Worm (Caenorhabditis elegans): ENCODE data around the gene Y81G3A.6.

The Y81G3A.6 gene

ce11 chrII:13036717-13037116 lies 45.6 kb downstream of the Y81G3A.6 start, which contains the start of gene F18A11.3 (continued):
- TF ChIP-seq Y53G8AR.9 (GFP tag; conservative IDR thresholded peaks at IDR 0.05) (no peak), nhr-80 (tag; optimal IDR thresholded peaks at IDR 0.05) (peak; percentile 11), sptf-2 (GFP tag; optimal IDR thresholded peaks at IDR 0.05) (no peak), F10E7.11 (tag; optimal IDR thresholded peaks at IDR 0.05) (no peak), ztf-22 (GFP tag; optimal IDR thresholded peaks at IDR 0.05) (no peak), madf-10 (tag; optimal IDR thresholded peaks at IDR 0.05) (no peak), hmg-1.2 (GFP tag; IDR thresholded peaks at IDR 0.05) (no peak)

Measured in whole organism, young adult.